Fruit fly (Drosophila melanogaster): ENCODE data around the gene CG4842.

CG4842 gene

DNA sequence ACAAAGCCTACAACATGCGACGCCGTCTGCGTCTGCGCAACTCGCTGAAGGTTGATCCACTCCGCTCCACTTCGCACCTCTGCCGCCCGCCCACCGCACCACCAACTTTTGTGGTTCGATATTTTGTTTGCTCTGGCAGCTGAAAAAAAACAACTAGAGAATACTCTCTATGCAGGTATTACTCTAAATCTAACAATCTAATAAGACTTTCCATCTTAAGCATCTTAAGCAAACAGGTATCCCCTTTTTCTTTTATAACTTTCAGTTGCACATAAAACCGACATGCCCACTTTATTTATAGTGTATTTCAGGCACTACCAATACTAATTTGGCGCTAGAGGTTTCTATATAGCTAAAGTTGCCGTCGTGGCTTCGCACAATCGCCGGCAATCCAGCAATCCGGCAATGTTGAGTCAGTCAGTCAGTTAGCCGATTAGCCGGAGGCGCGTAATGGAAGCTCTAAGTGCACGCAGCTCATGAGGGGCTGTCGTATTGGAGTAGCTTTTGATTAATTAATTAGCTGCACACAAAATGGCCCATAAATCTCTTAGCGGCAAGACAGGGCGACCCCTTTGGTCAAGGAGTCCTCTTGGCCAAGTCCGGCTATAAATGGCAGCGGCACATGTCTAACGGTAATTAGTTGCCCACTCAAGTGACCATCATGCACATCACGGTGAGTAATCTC is 39.8 kb upstream of the CG4842 start, which contains the start of gene CG13058 (continued):
- peak in 1 of 2 experiments; percentile 86 for TF ChIP-seq Hr51 (GFP tag; optimal IDR thresholded peaks at IDR 0.05)
- TF ChIP-seq CG8388 (GFP tag; optimal IDR thresholded peaks at IDR 0.05), result no peak
- TF ChIP-seq Xrp1 (GFP tag; IDR thresholded peaks at IDR 0.05), result no peak; the same call in 1 of the 2 replicates
- peak; percentile 50 for TF ChIP-seq CG9437 (GFP tag; optimal IDR thresholded peaks at IDR 0.05)
- peak; percentile 44; the same call in 1 of the 2 replicates for TF ChIP-seq Lim3 (GFP tag; IDR thresholded peaks at IDR 0.05)
- TF ChIP-seq fd3F (GFP tag; optimal IDR thresholded peaks at IDR 0.05), result peak; percentile 72
- no peak for TF ChIP-seq CG4617 (GFP tag; optimal IDR thresholded peaks at IDR 0.05; ENCODE audit: borderline replicate concordance)
- TF ChIP-seq CG4424 (GFP tag; optimal IDR thresholded peaks at IDR 0.05), result peak; percentile 22
- no peak for TF ChIP-seq Ssrp (tag; optimal IDR thresholded peaks at IDR 0.05)
- TF ChIP-seq CG3407 (GFP tag; optimal IDR thresholded peaks at IDR 0.05), result no peak
- TF ChIP-seq bbx (GFP tag; IDR thresholded peaks at IDR 0.05; ENCODE audit: partially characterized antibody), result no peak
- no peak for TF ChIP-seq CG8478 (optimal IDR thresholded peaks at IDR 0.05)
- 0 out of 3 replicates have a peak, but pooled peaks have one; percentile 41 for TF ChIP-seq CG11560 (tag; IDR thresholded peaks at IDR 0.05)
- TF ChIP-seq sqz (GFP tag; optimal IDR thresholded peaks at IDR 0.05), result no peak
- TF ChIP-seq Doc2 (GFP tag; IDR thresholded peaks at IDR 0.05), result peak; percentile 15; the same call in 1 of the 2 replicates
- no peak for TF ChIP-seq Kr (GFP tag; optimal IDR thresholded peaks at IDR 0.05)
- TF ChIP-seq vnd (GFP tag; IDR thresholded peaks at IDR 0.05; ENCODE audit: partially characterized antibody), result no peak
- no peak for TF ChIP-seq kni (GFP tag; optimal IDR thresholded peaks at IDR 0.05)
- peak; percentile 3 for TF ChIP-seq ewg (GFP tag; optimal IDR thresholded peaks at IDR 0.05)
- TF ChIP-seq Hand (GFP tag; optimal IDR thresholded peaks at IDR 0.05), result peak; percentile 3
- peak; percentile 84 for TF ChIP-seq CG12769 (tag; optimal IDR thresholded peaks at IDR 0.05)
- peak; percentile 67 for TF ChIP-seq CG11695 (GFP tag; IDR thresholded peaks at IDR 0.05)
- TF ChIP-seq CG10267 (tag; optimal IDR thresholded peaks at IDR 0.05), result no peak
- no peak for TF ChIP-seq D19B (GFP tag; optimal IDR thresholded peaks at IDR 0.05)
- TF ChIP-seq schlank (tag; optimal IDR thresholded peaks at IDR 0.05), result no peak
- TF ChIP-seq BEAF-32 (GFP tag; optimal IDR thresholded peaks at IDR 0.05), result no peak
- TF ChIP-seq bigmax (GFP tag; optimal IDR thresholded peaks at IDR 0.05), result no peak
- no peak for TF ChIP-seq repo (GFP tag; optimal IDR thresholded peaks at IDR 0.05)
- peak; percentile 59 for TF ChIP-seq Fer3 (tag; optimal IDR thresholded peaks at IDR 0.05)
- peak; percentile 65 for TF ChIP-seq Dip3 (GFP tag; optimal IDR thresholded peaks at IDR 0.05)
- peak; percentile 14 for TF ChIP-seq CG18476 (GFP tag; optimal IDR thresholded peaks at IDR 0.05)
- peak; percentile 74 for TF ChIP-seq CG12219 (GFP tag; optimal IDR thresholded peaks at IDR 0.05)
- TF ChIP-seq CG10366 (GFP tag; IDR thresholded peaks at IDR 0.05), result peak; percentile 87
- peak; percentile 2 for TF ChIP-seq tio (GFP tag; optimal IDR thresholded peaks at IDR 0.05)
- TF ChIP-seq sob (GFP tag; IDR thresholded peaks at IDR 0.05), result no peak
- peak; percentile 45 for TF ChIP-seq CG12942 (GFP tag; optimal IDR thresholded peaks at IDR 0.05)
- TF ChIP-seq Mrtf (GFP tag; IDR thresholded peaks at IDR 0.05), result no peak
- 0 out of 3 replicates have a peak, but pooled peaks have one; percentile 10 for TF ChIP-seq CG34422 (GFP tag; IDR thresholded peaks at IDR 0.05)
- TF ChIP-seq ash1 (GFP tag; optimal IDR thresholded peaks at IDR 0.05), result no peak
- TF ChIP-seq CG14441 (GFP tag; IDR thresholded peaks at IDR 0.05), result 0 out of 2 replicates have a peak, but pooled peaks have one; percentile 41
- peak; percentile 18; the same call in 1 of the 2 replicates for TF ChIP-seq CG9215 (GFP tag; IDR thresholded peaks at IDR 0.05)
- TF ChIP-seq CHES-1-like (GFP tag; optimal IDR thresholded peaks at IDR 0.05), result peak; percentile 59
- no peak for TF ChIP-seq psq (GFP tag; optimal IDR thresholded peaks at IDR 0.05)
- peak; percentile 59 for TF ChIP-seq ap (GFP tag; IDR thresholded peaks at IDR 0.05)
- no peak for TF ChIP-seq Fer2 (tag; optimal IDR thresholded peaks at IDR 0.05)
- no peak for TF ChIP-seq CG14710 (tag; optimal IDR thresholded peaks at IDR 0.05)
- peak; percentile 78 for TF ChIP-seq HLH3B (GFP tag; IDR thresholded peaks at IDR 0.05)
- TF ChIP-seq twi (tag; optimal IDR thresholded peaks at IDR 0.05), result no peak
- TF ChIP-seq CG9932 (GFP tag; IDR thresholded peaks at IDR 0.05), result peak; percentile 77

Measured in whole organism, embryonic.